Worm (Caenorhabditis elegans): ENCODE results near the gene acc-3.

DNA sequence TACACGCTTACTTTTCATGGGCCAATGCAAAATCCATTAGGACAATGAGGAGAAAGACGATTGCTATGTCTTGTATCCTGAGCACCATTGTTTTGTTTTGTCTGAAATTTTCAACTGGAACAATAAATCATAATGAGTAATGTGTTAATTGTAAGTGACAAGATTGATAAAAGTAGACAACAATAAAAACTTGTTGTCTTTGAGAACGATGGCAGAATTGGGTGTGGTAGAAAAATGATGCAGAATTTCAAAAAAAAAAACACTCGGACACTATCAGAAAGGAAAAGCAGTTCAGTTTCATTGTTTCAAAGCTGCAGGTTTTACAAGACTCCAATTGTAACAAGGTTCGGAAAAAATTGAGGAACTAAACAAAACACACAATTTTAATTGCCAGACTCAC is 44.7 kb downstream of the acc-3 start, which contains the start of gene K02G10.15:
- TF ChIP-seq pqm-1 (tag; optimal IDR thresholded peaks at IDR 0.05): no peak
- TF ChIP-seq nhr-11 (tag; optimal IDR thresholded peaks at IDR 0.05): no peak

Measured in whole organism, L1 larva.